Worm (Caenorhabditis elegans) whole organism, L1 larva: ENCODE results near the gene hst-3.2.
A peak's percentile ranks its signal among the peaks of the same experiment; 100 is the strongest.

Source experiments
- C34B4.2 ChIP-seq: sonication (generic microtip); optimal IDR thresholded peaks from 2 replicates; lab custom pipeline; 2017; ENCODE audit warnings: mild to moderate bottlenecking, missing genetic modification characterization, missing compliant biosample characterization
- aha-1 ChIP-seq: fragments of 150-350 bp; optimal IDR thresholded peaks from 2 replicates; lab custom pipeline; 2014; ENCODE audit warnings: missing biosample characterization, missing genetic modification characterization
- alr-1 ChIP-seq: fragments of 200-800 bp; sonication (Bioruptor generic); optimal IDR thresholded peaks from 2 replicates; lab custom pipeline; 2018; ENCODE audit warnings: borderline replicate concordance, mild to moderate bottlenecking, missing genetic modification characterization, missing compliant biosample characterization
- aly-2 ChIP-seq: fragments of 150-350 bp; optimal IDR thresholded peaks from 2 replicates; lab custom pipeline; 2014; ENCODE audit warnings: missing biosample characterization, missing genetic modification characterization
- ceh-63 ChIP-seq: fragments of 200-800 bp; sonication (Bioruptor generic); optimal IDR thresholded peaks from 2 replicates; lab custom pipeline; 2018; ENCODE audit warnings: mild to moderate bottlenecking, missing genetic modification characterization, missing compliant biosample characterization
- ces-1 ChIP-seq: fragments of 150-350 bp; optimal IDR thresholded peaks from 2 replicates; lab custom pipeline; 2014; ENCODE audit warnings: missing biosample characterization, missing genetic modification reagents, missing genetic modification characterization
- efl-1 ChIP-seq, 4 experiments: fragments of 150-350 bp; optimal IDR thresholded peaks in 3 of 4; peaks in 1 of 4; 1 replicate in 1 of 4; 2 replicates in 3 of 4; lab custom pipeline; 2014; ENCODE audit warnings: missing biosample characterization in 2 of 4, missing genetic modification characterization in 2 of 4, missing genetic modification reagents in 2 of 4
- egl-27 ChIP-seq, 2 experiments: fragments of 150-350 bp in 1 of 2; sonication (generic microtip); optimal IDR thresholded peaks; 3 replicates each; lab custom pipeline; 2017 to 2018; ENCODE audit warnings: missing biosample characterization in 2 of 2, missing genetic modification characterization in 2 of 2, missing genetic modification reagents in 2 of 2
- ets-5 ChIP-seq: fragments of 200-800 bp; sonication (Bioruptor generic); IDR thresholded peaks from 2 replicates; pipeline ENCODE4 v1.3.6; 2022; ENCODE audit warnings: missing genetic modification characterization, missing compliant biosample characterization
- hpl-2 ChIP-seq: fragments of 150-350 bp; optimal IDR thresholded peaks from 2 replicates; lab custom pipeline; 2014; ENCODE audit warnings: missing biosample characterization, missing genetic modification reagents, missing genetic modification characterization
- isw-1 ChIP-seq: fragments of 200-800 bp; sonication (Bioruptor generic); IDR thresholded peaks from 2 replicates; pipeline ENCODE4 v1.3.6; 2022; ENCODE audit warnings: missing genetic modification characterization, missing compliant biosample characterization
- lin-14 ChIP-seq: fragments of 200-800 bp; sonication (Bioruptor generic); optimal IDR thresholded peaks from 2 replicates; lab custom pipeline; 2018; ENCODE audit warnings: mild to moderate bottlenecking, missing genetic modification characterization, moderate library complexity, missing compliant biosample characterization
- lin-15B ChIP-seq: fragments of 150-350 bp; sonication (generic microtip); optimal IDR thresholded peaks from 3 replicates; lab custom pipeline; 2014; ENCODE audit warnings: missing biosample characterization, missing genetic modification characterization
- lin-35 ChIP-seq, 2 experiments: fragments of 150-350 bp; optimal IDR thresholded peaks; 2 replicates each; lab custom pipeline; 2014; ENCODE audit warnings: missing biosample characterization in 2 of 2, missing genetic modification characterization in 2 of 2, missing genetic modification reagents in 2 of 2
- lsy-2 ChIP-seq, 2 experiments: fragments of 150-350 bp; optimal IDR thresholded peaks; 2 replicates each; lab custom pipeline; 2014; ENCODE audit warnings: missing biosample characterization in 2 of 2, missing genetic modification characterization in 2 of 2
- mdl-1 ChIP-seq, 2 experiments: fragments of 150-350 bp; optimal IDR thresholded peaks; 2 replicates each; lab custom pipeline; 2014 to 2017; ENCODE audit warnings: missing biosample characterization in 2 of 2, missing genetic modification characterization in 2 of 2, inconsistent platforms in 1 of 2
- mef-2 ChIP-seq: fragments of 150-350 bp; optimal IDR thresholded peaks from 2 replicates; lab custom pipeline; 2014; ENCODE audit warnings: missing biosample characterization, missing genetic modification characterization
- mep-1 ChIP-seq: fragments of 150-350 bp; optimal IDR thresholded peaks from 2 replicates; lab custom pipeline; 2014; ENCODE audit warnings: missing biosample characterization, missing genetic modification characterization
- nhr-11 ChIP-seq: fragments of 150-350 bp; optimal IDR thresholded peaks from 2 replicates; lab custom pipeline; 2014; ENCODE audit warnings: missing biosample characterization, missing genetic modification characterization
- nhr-237 ChIP-seq: fragments of 150-350 bp; optimal IDR thresholded peaks from 2 replicates; lab custom pipeline; 2014; ENCODE audit warnings: missing biosample characterization, missing genetic modification characterization
- nhr-47 ChIP-seq: sonication (generic microtip); optimal IDR thresholded peaks from 2 replicates; lab custom pipeline; 2016; ENCODE audit warnings: mild to moderate bottlenecking, missing genetic modification characterization, moderate library complexity, missing compliant biosample characterization
- nhr-71 ChIP-seq: sonication (generic microtip); optimal IDR thresholded peaks from 2 replicates; lab custom pipeline; 2016; ENCODE audit warnings: mild to moderate bottlenecking, missing genetic modification characterization, moderate library complexity, missing compliant biosample characterization
- nhr-76 ChIP-seq: sonication (generic microtip); optimal IDR thresholded peaks from 2 replicates; lab custom pipeline; 2017; ENCODE audit warnings: missing biosample characterization, missing genetic modification characterization
- pax-3 ChIP-seq: fragments of 200-800 bp; sonication (Bioruptor generic); optimal IDR thresholded peaks from 2 replicates; lab custom pipeline; 2018; ENCODE audit warnings: mild to moderate bottlenecking, missing genetic modification characterization, moderate library complexity, missing compliant biosample characterization
- rnt-1 ChIP-seq: sonication (generic microtip); optimal IDR thresholded peaks from 2 replicates; lab custom pipeline; 2016; ENCODE audit warnings: mild to moderate bottlenecking, missing genetic modification characterization, moderate library complexity, missing compliant biosample characterization
- skn-1 ChIP-seq: fragments of 150-350 bp; optimal IDR thresholded peaks from 2 replicates; lab custom pipeline; 2014; ENCODE audit warnings: missing biosample characterization, missing genetic modification characterization
- snpc-4 ChIP-seq: fragments of 150-350 bp; optimal IDR thresholded peaks from 2 replicates; lab custom pipeline; 2014; ENCODE audit warnings: missing biosample characterization, missing genetic modification characterization
- sox-4 ChIP-seq: sonication (generic microtip); optimal IDR thresholded peaks from 2 replicates; lab custom pipeline; 2016; ENCODE audit warnings: missing genetic modification characterization, missing compliant biosample characterization
- sup-37 ChIP-seq: fragments of 200-800 bp; sonication (Bioruptor generic); optimal IDR thresholded peaks from 2 replicates; lab custom pipeline; 2018; ENCODE audit warnings: mild to moderate bottlenecking, missing genetic modification characterization, missing compliant biosample characterization
- unc-130 ChIP-seq: fragments of 150-350 bp; optimal IDR thresholded peaks from 2 replicates; lab custom pipeline; 2017; ENCODE audit warnings: missing biosample characterization, missing genetic modification characterization, inconsistent platforms
- unc-30 ChIP-seq: sonication (generic microtip); optimal IDR thresholded peaks from 2 replicates; lab custom pipeline; 2017; ENCODE audit warnings: missing biosample characterization, missing genetic modification characterization
- unc-62 ChIP-seq: fragments of 150-350 bp; optimal IDR thresholded peaks from 2 replicates; lab custom pipeline; 2014; ENCODE audit warnings: missing biosample characterization, missing genetic modification reagents, missing genetic modification characterization
- unc-86 ChIP-seq: sonication (generic microtip); optimal IDR thresholded peaks from 2 replicates; lab custom pipeline; 2016; ENCODE audit warnings: missing genetic modification characterization, missing compliant biosample characterization
- unc-98 ChIP-seq: fragments of 200-800 bp; sonication (Bioruptor generic); IDR thresholded peaks from 2 replicates; pipeline ENCODE4 v1.3.6; 2022; ENCODE audit warnings: missing genetic modification characterization, missing compliant biosample characterization
- vab-15 ChIP-seq: sonication (generic microtip); optimal IDR thresholded peaks from 2 replicates; lab custom pipeline; 2017; ENCODE audit warnings: missing genotype, mild to moderate bottlenecking, missing genetic modification characterization, missing compliant biosample characterization
- xbp-1 ChIP-seq: sonication (generic microtip); optimal IDR thresholded peaks from 2 replicates; lab custom pipeline; 2016; ENCODE audit warnings: missing genetic modification characterization, missing compliant biosample characterization
- zag-1 ChIP-seq: fragments of 150-350 bp; optimal IDR thresholded peaks from 2 replicates; lab custom pipeline; 2014; ENCODE audit warnings: missing biosample characterization, missing genetic modification characterization
- ztf-11 ChIP-seq, 2 experiments: sonication (generic microtip); optimal IDR thresholded peaks; 2 replicates each; lab custom pipeline; 2016 to 2017; ENCODE audit warnings: missing genetic modification characterization in 2 of 2, missing biosample characterization in 1 of 2, missing compliant biosample characterization in 1 of 2

hst-3.2 gene

DNA sequence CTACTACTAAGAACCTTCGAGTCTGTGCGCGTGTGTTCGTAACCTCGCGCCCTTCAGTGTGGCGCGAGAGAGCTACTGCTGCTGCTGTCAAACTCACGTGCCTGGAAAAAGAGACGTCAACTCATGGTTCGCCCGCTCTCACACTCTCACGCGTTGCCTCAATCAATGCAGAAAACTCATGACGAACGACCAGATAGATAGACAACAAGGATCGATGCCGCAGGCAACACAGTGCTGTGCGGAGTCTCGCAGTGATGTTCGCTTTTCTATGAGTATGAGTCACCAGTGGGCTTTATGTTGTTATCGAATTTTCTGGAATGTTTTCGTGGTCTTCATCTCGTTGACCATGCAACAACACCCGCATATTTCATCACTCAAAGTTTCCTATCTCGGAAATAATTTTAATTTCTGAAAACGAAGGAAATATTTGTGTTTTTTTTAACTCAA lies 47.8 kb upstream of the hst-3.2 start (continued):
- no peak for TF ChIP-seq alr-1 (tag; lab: Kevin White, UChicago)
- no peak for TF ChIP-seq unc-62

DNA sequence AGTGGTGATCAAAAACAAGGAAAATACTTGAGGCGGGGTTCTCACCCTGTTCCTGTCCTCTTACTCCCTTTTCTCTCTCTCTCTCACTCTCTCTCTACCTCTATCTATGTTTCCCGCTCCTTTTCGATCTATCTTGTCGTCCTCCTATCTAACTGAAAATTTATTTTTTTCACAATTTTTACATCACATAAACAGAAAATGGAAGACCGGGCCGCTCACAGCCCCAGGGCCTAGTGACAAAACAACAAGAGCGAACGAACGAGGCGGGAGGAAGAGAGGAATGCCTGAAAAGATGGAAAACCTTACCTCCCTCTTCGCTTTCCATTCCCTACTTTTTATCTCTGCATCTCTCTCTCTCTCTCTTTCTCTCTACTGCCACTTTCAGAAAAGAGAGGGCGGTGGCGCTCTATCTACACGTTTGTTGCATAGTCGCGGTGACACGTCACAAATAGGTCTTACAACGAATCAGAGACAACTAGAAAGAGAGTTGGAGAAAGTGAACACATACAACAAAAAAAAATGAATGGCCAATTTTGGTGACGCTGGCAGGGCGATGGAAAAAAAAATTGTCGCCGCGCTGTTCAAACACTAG lies 47.1 kb upstream of the hst-3.2 start:
- TF ChIP-seq snpc-4 (tag; lab: Kevin White, UChicago) (no peak), nhr-237 (tag; lab: Kevin White, UChicago) (no peak), efl-1 (optimal IDR thresholded peaks at IDR 0.05; lab: Kevin White, UChicago) (no peak), efl-1 (GFP tag; optimal IDR thresholded peaks at IDR 0.05 in 1 of 2; lab: Kevin White, UChicago) (peak in 1 of 2 experiments; percentile 52), unc-86 (tag; lab: Kevin White, UChicago) (no peak)

DNA sequence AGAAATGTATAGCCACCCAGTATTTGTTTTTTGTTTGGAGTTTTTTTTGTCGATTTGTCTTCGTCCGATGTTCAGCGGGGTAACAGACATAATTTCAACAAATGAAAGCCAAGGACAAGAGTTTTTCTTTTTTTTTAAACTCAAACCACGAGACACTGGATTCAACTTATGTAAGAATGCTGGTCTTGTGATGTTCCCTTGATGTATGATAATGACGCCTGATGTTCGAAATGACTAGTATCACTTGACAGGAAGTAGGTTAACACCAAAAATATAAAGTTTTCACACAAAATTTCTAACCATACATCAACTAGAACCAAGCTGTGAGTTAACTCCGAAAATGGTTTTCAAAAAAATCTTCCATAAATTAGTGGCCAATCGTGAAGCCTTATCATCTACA lies 46.4 kb upstream of the hst-3.2 start:
- peak; percentile 16 for TF ChIP-seq nhr-71
- no peak for TF ChIP-seq ets-5 (GFP tag; lab: Robert Waterston, UW)
- peak in 1 of 2 experiments; percentile 43 for TF ChIP-seq lin-35 (GFP tag; optimal IDR thresholded peaks at IDR 0.05; lab: Kevin White, UChicago)
- TF ChIP-seq lin-15B (tag; lab: Kevin White, UChicago), result no peak
- TF ChIP-seq ceh-63 (GFP tag; lab: Kevin White, UChicago), result no peak
- no peak for TF ChIP-seq egl-27 (tag; optimal IDR thresholded peaks at IDR 0.05; lab: Kevin White, UChicago)
- TF ChIP-seq lsy-2 (tag; optimal IDR thresholded peaks at IDR 0.05; lab: Kevin White, UChicago), result no peak
- TF ChIP-seq unc-130 (tag; lab: Kevin White, UChicago), result no peak

DNA sequence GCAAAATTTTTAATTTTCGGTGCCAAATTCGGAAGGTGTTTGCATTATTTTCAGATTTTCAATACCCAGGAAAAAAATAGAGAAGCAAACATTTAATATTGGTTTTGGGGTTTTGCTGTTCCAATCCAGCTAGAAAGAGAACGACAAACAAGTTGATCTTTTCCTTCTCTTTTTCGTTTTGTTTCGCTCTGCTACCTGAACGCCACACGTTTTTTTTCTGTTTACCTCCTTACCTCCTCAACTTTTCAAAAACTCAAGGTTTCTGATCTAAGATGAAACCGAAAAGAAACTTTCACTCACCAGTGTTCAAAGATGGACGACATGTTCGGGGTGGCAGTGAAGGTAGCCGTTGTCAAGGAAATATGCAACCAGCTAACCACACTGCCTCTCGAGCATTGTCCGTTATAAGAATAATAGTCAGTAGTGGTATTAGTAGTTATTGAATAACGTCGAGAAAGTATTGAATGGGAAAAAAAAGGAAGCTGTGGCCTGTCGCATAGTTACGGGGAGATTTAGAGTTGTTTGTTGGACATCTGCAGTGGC lies 45.7 kb upstream of the hst-3.2 start:
- TF ChIP-seq aha-1 (tag; lab: Kevin White, UChicago) (no peak), unc-98 (GFP tag; lab: Robert Waterston, UW) (no peak), nhr-11 (tag; lab: Kevin White, UChicago) (no peak), egl-27 (tag; optimal IDR thresholded peaks at IDR 0.05; lab: Kevin White, UChicago) (no peak), mdl-1 (tag; optimal IDR thresholded peaks at IDR 0.05; lab: Kevin White, UChicago) (no peak), nhr-47 (tag; lab: Kevin White, UChicago) (no peak), ceh-63 (GFP tag; lab: Kevin White, UChicago) (no peak), vab-15 (tag; lab: Kevin White, UChicago) (no peak), ztf-11 (tag; optimal IDR thresholded peaks at IDR 0.05; lab: Kevin White, UChicago) (no peak), mep-1 (tag; lab: Kevin White, UChicago) (no peak), skn-1 (tag; lab: Kevin White, UChicago) (no peak), lsy-2 (tag; optimal IDR thresholded peaks at IDR 0.05; lab: Kevin White, UChicago) (no peak), ces-1 (GFP tag; lab: Kevin White, UChicago) (no peak), nhr-71 (no peak), unc-30 (tag; lab: Kevin White, UChicago) (no peak), efl-1 (optimal IDR thresholded peaks at IDR 0.05; lab: Kevin White, UChicago) (no peak), efl-1 (GFP tag; optimal IDR thresholded peaks at IDR 0.05 in 1 of 2; lab: Kevin White, UChicago) (no peak), lin-14 (no peak), C34B4.2 (tag; lab: Kevin White, UChicago) (no peak), sox-4 (tag; lab: Kevin White, UChicago) (no peak)

DNA sequence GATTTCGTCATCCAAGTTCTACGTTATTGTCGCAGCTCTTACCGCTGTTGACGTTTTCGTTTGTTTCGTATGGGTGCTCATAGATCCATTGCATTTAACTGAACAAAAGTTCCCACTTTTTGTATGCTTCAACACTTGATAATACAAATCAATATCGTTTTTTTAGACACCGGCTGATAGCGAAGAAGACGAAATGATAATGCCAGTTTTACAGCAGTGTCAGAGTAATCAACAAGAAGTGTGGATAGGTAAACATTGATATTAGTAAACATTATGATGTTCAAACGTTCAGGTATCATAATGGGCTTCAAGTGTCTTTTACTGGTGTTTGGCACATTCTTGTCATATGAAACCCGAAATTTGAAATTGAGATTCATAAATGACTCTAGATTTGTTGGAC lies 42.5 kb upstream of the hst-3.2 start:
- TF ChIP-seq pax-3 (tag; lab: Kevin White, UChicago) (no peak), unc-98 (GFP tag; lab: Robert Waterston, UW) (no peak), lin-35 (GFP tag; optimal IDR thresholded peaks at IDR 0.05; lab: Kevin White, UChicago) (no peak), hpl-2 (GFP tag; lab: Kevin White, UChicago) (no peak), mef-2 (tag; lab: Kevin White, UChicago) (no peak), isw-1 (no peak), rnt-1 (tag; lab: Kevin White, UChicago) (no peak), nhr-76 (tag; lab: Kevin White, UChicago) (no peak), nhr-71 (no peak), unc-86 (tag; lab: Kevin White, UChicago) (no peak), sup-37 (no peak), nhr-11 (tag; lab: Kevin White, UChicago) (no peak), zag-1 (tag; lab: Kevin White, UChicago) (no peak), xbp-1 (tag; lab: Kevin White, UChicago) (no peak), aly-2 (tag; lab: Kevin White, UChicago) (no peak)
